Worm (Caenorhabditis elegans) whole organism, young adult: ENCODE data around the gene sre-1.

ENCODE experiments used
- B0035.1 ChIP-seq: sonication (generic microtip); optimal IDR thresholded peaks from 2 replicates; lab custom pipeline; 2016; ENCODE audit warnings: missing genetic modification characterization, mild to moderate bottlenecking, missing compliant biosample characterization, missing genotype, missing genetic modification reagents
- C06A6.2 ChIP-seq: fragments of 200-800 bp; sonication (Bioruptor generic); conservative IDR thresholded peaks from 2 replicates; pipeline ENCODE4 v1.3.6; 2022; ENCODE audit warnings: missing genetic modification characterization, missing compliant biosample characterization
- F23B12.7 ChIP-seq: sonication (generic microtip); optimal IDR thresholded peaks from 2 replicates; lab custom pipeline; 2017; ENCODE audit warnings: missing genetic modification characterization, mild to moderate bottlenecking, missing compliant biosample characterization, antibody characterized with exemption, moderate library complexity; ENCODE audit not compliant: insufficient read depth
- F57A8.1 ChIP-seq: fragments of 200-800 bp; sonication (Bioruptor generic); optimal IDR thresholded peaks from 2 replicates; lab custom pipeline; 2018; ENCODE audit warnings: mild to moderate bottlenecking, missing genetic modification characterization, moderate library complexity, missing compliant biosample characterization
- K12H6.12 ChIP-seq: fragments of 200-800 bp; sonication (Bioruptor generic); optimal IDR thresholded peaks from 2 replicates; lab custom pipeline; 2018; ENCODE audit warnings: mild to moderate bottlenecking, missing genetic modification characterization, missing compliant biosample characterization
- Y53G8AR.9 ChIP-seq: fragments of 200-800 bp; sonication (Bioruptor generic); conservative IDR thresholded peaks from 2 replicates; pipeline ENCODE4 v1.3.6; 2022; ENCODE audit warnings: missing genetic modification reagents, missing genetic modification characterization, missing compliant biosample characterization
- Y56A3A.18 ChIP-seq: fragments of 200-800 bp; sonication (Bioruptor generic); IDR thresholded peaks from 2 replicates; pipeline ENCODE4 v1.3.6; 2022; ENCODE audit warnings: missing genetic modification reagents, missing genetic modification characterization, missing compliant biosample characterization
- Y79H2A.3 ChIP-seq: fragments of 200-800 bp; sonication (Bioruptor generic); conservative IDR thresholded peaks from 2 replicates; pipeline ENCODE4 v1.3.6; 2022; ENCODE audit warnings: missing genetic modification reagents, missing genetic modification characterization, missing compliant biosample characterization
- ZK185.1 ChIP-seq: sonication (generic microtip); optimal IDR thresholded peaks from 2 replicates; lab custom pipeline; 2016; ENCODE audit warnings: mild to moderate bottlenecking, missing genetic modification characterization, missing compliant biosample characterization; ENCODE audit not compliant: poor library complexity, severe bottlenecking
- akir-1 ChIP-seq: fragments of 200-800 bp; sonication (Bioruptor generic); optimal IDR thresholded peaks from 2 replicates; lab custom pipeline; 2018; ENCODE audit warnings: mild to moderate bottlenecking, missing genetic modification characterization, moderate library complexity, missing compliant biosample characterization
- ama-1 ChIP-seq, 3 experiments: fragments of 150-350 bp in 1 of 3; sonication (generic microtip) in 2 of 3; optimal IDR thresholded peaks; 2 replicates each; lab custom pipeline; 2014 to 2018; ENCODE audit warnings: missing biosample characterization in 2 of 3, missing genetic modification characterization in 2 of 3, missing genetic modification reagents in 2 of 3
- aptf-2 ChIP-seq: fragments of 200-800 bp; sonication (Bioruptor generic); conservative IDR thresholded peaks from 2 replicates; pipeline ENCODE4 v1.3.6; 2022; ENCODE audit warnings: missing genetic modification reagents, missing genetic modification characterization, missing compliant biosample characterization
- attf-5 ChIP-seq: fragments of 200-800 bp; sonication (Bioruptor generic); optimal IDR thresholded peaks from 2 replicates; lab custom pipeline; 2018; ENCODE audit warnings: mild to moderate bottlenecking, missing genetic modification characterization, missing compliant biosample characterization
- cebp-2 ChIP-seq: fragments of 200-800 bp; sonication (Bioruptor generic); IDR thresholded peaks from 2 replicates; pipeline ENCODE4 v1.3.6; 2022; ENCODE audit warnings: missing genetic modification characterization, missing compliant biosample characterization
- ceh-27 ChIP-seq: fragments of 200-800 bp; sonication (Bioruptor generic); optimal IDR thresholded peaks from 2 replicates; lab custom pipeline; 2018; ENCODE audit warnings: mild to moderate bottlenecking, missing genetic modification characterization, moderate library complexity, missing compliant biosample characterization
- ceh-40 ChIP-seq: fragments of 200-800 bp; sonication (Bioruptor generic); IDR thresholded peaks from 2 replicates; pipeline ENCODE4 v1.3.6; 2022; ENCODE audit warnings: missing genetic modification characterization, missing compliant biosample characterization
- ceh-58 ChIP-seq: fragments of 200-800 bp; sonication (Bioruptor generic); IDR thresholded peaks from 2 replicates; pipeline ENCODE4 v1.3.6; 2022; ENCODE audit warnings: missing genetic modification characterization, missing compliant biosample characterization
- die-1 ChIP-seq: sonication (generic microtip); optimal IDR thresholded peaks from 2 replicates; lab custom pipeline; 2016; ENCODE audit warnings: missing genotype, mild to moderate bottlenecking, missing genetic modification characterization, missing compliant biosample characterization
- dox-1 ChIP-seq: fragments of 200-800 bp; sonication (Bioruptor generic); IDR thresholded peaks from 2 replicates; pipeline ENCODE4 v1.3.6; 2022; ENCODE audit warnings: missing genetic modification reagents, missing genetic modification characterization, missing compliant biosample characterization
- dpff-1 ChIP-seq: sonication (generic microtip); optimal IDR thresholded peaks from 2 replicates; lab custom pipeline; 2017; ENCODE audit warnings: mild to moderate bottlenecking, missing genetic modification characterization, missing compliant biosample characterization
- efl-1 ChIP-seq: fragments of 150-350 bp; optimal IDR thresholded peaks from 2 replicates; lab custom pipeline; 2014; ENCODE audit warnings: missing biosample characterization, missing genetic modification reagents, missing genetic modification characterization
- ekl-4 ChIP-seq: fragments of 200-800 bp; sonication (Bioruptor generic); IDR thresholded peaks from 2 replicates; pipeline ENCODE4 v1.3.6; 2022; ENCODE audit warnings: missing genetic modification reagents, missing genetic modification characterization, missing compliant biosample characterization
- hmg-20 ChIP-seq: fragments of 200-800 bp; sonication (Bioruptor generic); IDR thresholded peaks from 2 replicates; pipeline ENCODE4 v1.3.6; 2022; ENCODE audit warnings: missing genetic modification reagents, missing genetic modification characterization, missing compliant biosample characterization
- hsf-1 ChIP-seq: fragments of 200-800 bp; sonication (Bioruptor generic); IDR thresholded peaks from 2 replicates; pipeline ENCODE4 v1.3.6; 2022; ENCODE audit warnings: missing genetic modification reagents, missing genetic modification characterization, missing compliant biosample characterization
- lag-1 ChIP-seq: fragments of 200-800 bp; sonication (Bioruptor generic); IDR thresholded peaks from 2 replicates; pipeline ENCODE4 v1.3.6; 2022; ENCODE audit warnings: missing genetic modification reagents, missing genetic modification characterization, missing compliant biosample characterization
- lin-35 ChIP-seq, 3 experiments: fragments of 150-350 bp in 2 of 3; sonication (generic microtip) in 1 of 3; optimal IDR thresholded peaks; 2 replicates each; lab custom pipeline; 2014 to 2018; ENCODE audit warnings: missing biosample characterization in 3 of 3, missing genetic modification characterization in 3 of 3, missing genetic modification reagents in 3 of 3
- lin-54 ChIP-seq: fragments of 200-800 bp; sonication (Bioruptor generic); optimal IDR thresholded peaks from 2 replicates; lab custom pipeline; 2018; ENCODE audit warnings: mild to moderate bottlenecking, missing genetic modification characterization, missing compliant biosample characterization
- madf-8 ChIP-seq: fragments of 200-800 bp; sonication (Bioruptor generic); conservative IDR thresholded peaks from 2 replicates; pipeline ENCODE4 v1.3.6; 2022; ENCODE audit warnings: missing genetic modification reagents, missing genetic modification characterization, missing compliant biosample characterization
- mxl-1 ChIP-seq: sonication (generic microtip); optimal IDR thresholded peaks from 2 replicates; lab custom pipeline; 2016; ENCODE audit warnings: missing genetic modification characterization, missing compliant biosample characterization
- nfya-1 ChIP-seq: sonication (generic microtip); optimal IDR thresholded peaks from 2 replicates; lab custom pipeline; 2017; ENCODE audit warnings: antibody characterized with exemption, missing compliant biosample characterization, missing genetic modification characterization, borderline replicate concordance; ENCODE audit not compliant: insufficient read depth
- nfya-2 ChIP-seq: fragments of 200-800 bp; sonication (Bioruptor generic); IDR thresholded peaks from 2 replicates; pipeline ENCODE4 v1.3.6; 2022; ENCODE audit warnings: missing genetic modification reagents, missing genetic modification characterization, missing compliant biosample characterization
- nhr-179 ChIP-seq: sonication (generic microtip); optimal IDR thresholded peaks from 2 replicates; lab custom pipeline; 2016; ENCODE audit warnings: mild to moderate bottlenecking, missing genetic modification characterization, missing compliant biosample characterization
- pbrm-1 ChIP-seq: fragments of 200-800 bp; sonication (Bioruptor generic); IDR thresholded peaks from 2 replicates; pipeline ENCODE4 v1.3.6; 2022; ENCODE audit warnings: missing genetic modification reagents, missing genetic modification characterization, missing compliant biosample characterization
- rcor-1 ChIP-seq: fragments of 200-800 bp; sonication (Bioruptor generic); IDR thresholded peaks from 2 replicates; pipeline ENCODE4 v1.3.6; 2022; ENCODE audit warnings: missing genetic modification reagents, missing genetic modification characterization, missing compliant biosample characterization
- repo-1 ChIP-seq: sonication (generic microtip); optimal IDR thresholded peaks from 2 replicates; lab custom pipeline; 2017; ENCODE audit warnings: mild to moderate bottlenecking, missing genetic modification characterization, missing compliant biosample characterization
- rpc-1 ChIP-seq, 2 experiments: fragments of 150-350 bp in 1 of 2; sonication (generic microtip) in 1 of 2; optimal IDR thresholded peaks; 2 replicates each; lab custom pipeline; 2014 to 2018; ENCODE audit warnings: missing biosample characterization in 1 of 2, missing genetic modification characterization in 1 of 2, missing genetic modification reagents in 1 of 2, missing genotype in 1 of 2
- sea-2 ChIP-seq: fragments of 200-800 bp; sonication (Bioruptor generic); IDR thresholded peaks from 2 replicates; pipeline ENCODE4 v1.3.6; 2022; ENCODE audit warnings: missing genetic modification characterization, missing compliant biosample characterization
- snpc-1.1 ChIP-seq: sonication (generic microtip); optimal IDR thresholded peaks from 2 replicates; lab custom pipeline; 2017; ENCODE audit warnings: missing genetic modification characterization, mild to moderate bottlenecking, missing compliant biosample characterization, antibody characterized with exemption, moderate library complexity, missing genotype, missing genetic modification reagents; ENCODE audit not compliant: insufficient read depth
- snpc-4 ChIP-seq, 5 experiments: fragments of 150-350 bp in 1 of 5; sonication (generic microtip) in 4 of 5; optimal IDR thresholded peaks; 2 replicates each; lab custom pipeline; 2014 to 2018; ENCODE audit warnings: missing genetic modification characterization in 5 of 5, missing biosample characterization in 3 of 5, antibody characterized with exemption in 2 of 5, mild to moderate bottlenecking in 2 of 5, missing compliant biosample characterization in 2 of 5, missing genotype in 2 of 5, moderate library complexity in 2 of 5, missing genetic modification reagents in 1 of 5
- sptf-2 ChIP-seq: fragments of 200-800 bp; sonication (Bioruptor generic); optimal IDR thresholded peaks from 2 replicates; lab custom pipeline; 2018; ENCODE audit warnings: mild to moderate bottlenecking, missing genetic modification characterization, missing compliant biosample characterization
- tbx-9 ChIP-seq: sonication (generic microtip); optimal IDR thresholded peaks from 2 replicates; lab custom pipeline; 2016; ENCODE audit warnings: borderline replicate concordance, missing genetic modification characterization, inconsistent platforms, missing compliant biosample characterization
- tlf-1 ChIP-seq: fragments of 200-800 bp; sonication (Bioruptor generic); optimal IDR thresholded peaks from 2 replicates; lab custom pipeline; 2018; ENCODE audit warnings: mild to moderate bottlenecking, missing genetic modification characterization, missing compliant biosample characterization
- ztf-28 ChIP-seq: fragments of 200-800 bp; sonication (Bioruptor generic); IDR thresholded peaks from 2 replicates; pipeline ENCODE4 v1.3.6; 2022; ENCODE audit warnings: missing genetic modification reagents, missing genetic modification characterization, missing compliant biosample characterization
- ztf-3 ChIP-seq: fragments of 200-800 bp; sonication (Bioruptor generic); optimal IDR thresholded peaks from 2 replicates; lab custom pipeline; 2018; ENCODE audit warnings: mild to moderate bottlenecking, missing genetic modification characterization, missing compliant biosample characterization

Gene sre-1

ce11 chrII:7708540-7708939 is 964 bp upstream of the sre-1 start, which contains the start of gene B0495.9 (continued):
- TF ChIP-seq repo-1 (tag; lab: Kevin White, UChicago) (no peak), cebp-2 (GFP tag; lab: Robert Waterston, UW) (no peak), B0035.1 (tag; lab: Kevin White, UChicago) (no peak), rcor-1 (GFP tag; lab: Robert Waterston, UW) (peak; percentile 28; the same call in 1 of the 2 replicates), nfya-1 (no peak), F23B12.7 (tag; lab: Kevin White, UChicago) (peak; percentile 26), nfya-2 (GFP tag; lab: Robert Waterston, UW) (no peak), sea-2 (GFP tag; lab: Robert Waterston, UW) (no peak), hsf-1 (no peak), ztf-3 (GFP tag; lab: Kevin White, UChicago) (no peak), sptf-2 (GFP tag; lab: Kevin White, UChicago) (no peak), K12H6.12 (tag; lab: Kevin White, UChicago) (peak; percentile 19), ztf-28 (GFP tag; lab: Robert Waterston, UW) (peak; percentile 73; the same call in 1 of the 2 replicates), akir-1 (GFP tag; lab: Kevin White, UChicago) (no peak), mxl-1 (tag; lab: Kevin White, UChicago) (no peak), lin-35 (GFP tag; optimal IDR thresholded peaks at IDR 0.05; lab: Kevin White, UChicago) (no peak), F57A8.1 (GFP tag; lab: Kevin White, UChicago) (no peak), die-1 (tag; lab: Kevin White, UChicago) (peak; percentile 40), madf-8 (GFP tag; lab: Robert Waterston, UW) (no peak), tbx-9 (tag; lab: Kevin White, UChicago) (no peak), attf-5 (GFP tag; lab: Kevin White, UChicago) (peak; percentile 60), nhr-179 (tag; lab: Kevin White, UChicago) (no peak), Y53G8AR.9 (0 out of 2 replicates have a peak, but pooled peaks have one; percentile 55), C06A6.2 (GFP tag; lab: Robert Waterston, UW) (no peak), dpff-1 (tag; lab: Kevin White, UChicago) (no peak), rpc-1 (optimal IDR thresholded peaks at IDR 0.05; lab: Kevin White, UChicago) (peak; percentile 40), rpc-1 (tag; optimal IDR thresholded peaks at IDR 0.05; lab: Kevin White, UChicago) (no peak), pbrm-1 (peak; percentile 51; the same call in 1 of the 2 replicates), dox-1 (peak; percentile 81), aptf-2 (no peak), snpc-1.1 (tag; lab: Kevin White, UChicago) (peak; percentile 4), ceh-27 (peak; percentile 57), ama-1 (optimal IDR thresholded peaks at IDR 0.05; lab: Kevin White, UChicago) (no peak), ama-1 (GFP tag; optimal IDR thresholded peaks at IDR 0.05; lab: Kevin White, UChicago) (peak in 1 of 2 experiments; percentile 45), Y56A3A.18 (GFP tag; lab: Robert Waterston, UW) (no peak), Y79H2A.3 (GFP tag; lab: Robert Waterston, UW) (no peak), lin-54 (GFP tag; lab: Kevin White, UChicago) (peak; percentile 43), snpc-4 (GFP tag; optimal IDR thresholded peaks at IDR 0.05; lab: Kevin White, UChicago) (peak; percentile 5), snpc-4 (tag; optimal IDR thresholded peaks at IDR 0.05; lab: Kevin White, UChicago) (no peak), ceh-58 (GFP tag; lab: Robert Waterston, UW) (no peak), ZK185.1 (tag; lab: Kevin White, UChicago) (peak; percentile 66), efl-1 (no peak), ceh-40 (GFP tag; lab: Robert Waterston, UW) (no peak), ekl-4 (GFP tag; lab: Robert Waterston, UW) (no peak), tlf-1 (GFP tag; lab: Kevin White, UChicago) (no peak), hmg-20 (no peak), lag-1 (no peak)
- TF ChIP-seq, all 124 proteins: peak for 33
